Worm (Caenorhabditis elegans) whole organism, L3 larva: Measurements from ENCODE around the gene W06D11.3.

Experiments used
- aly-2 ChIP-seq: fragments of 150-350 bp; optimal IDR thresholded peaks from 2 replicates; lab custom pipeline; 2014; ENCODE audit warnings: missing biosample characterization, missing genetic modification characterization
- egl-5 ChIP-seq: fragments of 150-350 bp; optimal IDR thresholded peaks from 2 replicates; lab custom pipeline; 2017; ENCODE audit warnings: missing biosample characterization, missing genetic modification reagents, missing genetic modification characterization, inconsistent platforms
- fos-1 ChIP-seq: fragments of 150-350 bp; optimal IDR thresholded peaks from 2 replicates; lab custom pipeline; 2014; ENCODE audit warnings: missing biosample characterization, missing genetic modification characterization
- nhr-25 ChIP-seq: sonication (generic microtip); optimal IDR thresholded peaks from 2 replicates; lab custom pipeline; 2017; ENCODE audit warnings: missing biosample characterization, missing genetic modification characterization
- nhr-76 ChIP-seq: fragments of 150-350 bp; sonication (generic microtip); optimal IDR thresholded peaks from 5 replicates; lab custom pipeline; 2014; ENCODE audit warnings: missing biosample characterization, missing genetic modification characterization
- pqm-1 ChIP-seq: fragments of 150-350 bp; optimal IDR thresholded peaks from 2 replicates; lab custom pipeline; 2017; ENCODE audit warnings: missing biosample characterization, missing genetic modification characterization, inconsistent platforms
- skn-1 ChIP-seq: fragments of 150-350 bp; optimal IDR thresholded peaks from 2 replicates; lab custom pipeline; 2014; ENCODE audit warnings: missing biosample characterization, missing genetic modification characterization
- snpc-4 ChIP-seq: fragments of 150-350 bp; optimal IDR thresholded peaks from 2 replicates; lab custom pipeline; 2014; ENCODE audit warnings: missing biosample characterization, missing genetic modification characterization
- ztf-11 ChIP-seq: fragments of 150-350 bp; optimal IDR thresholded peaks from 2 replicates; lab custom pipeline; 2014; ENCODE audit warnings: missing biosample characterization, missing genetic modification characterization

DNA sequence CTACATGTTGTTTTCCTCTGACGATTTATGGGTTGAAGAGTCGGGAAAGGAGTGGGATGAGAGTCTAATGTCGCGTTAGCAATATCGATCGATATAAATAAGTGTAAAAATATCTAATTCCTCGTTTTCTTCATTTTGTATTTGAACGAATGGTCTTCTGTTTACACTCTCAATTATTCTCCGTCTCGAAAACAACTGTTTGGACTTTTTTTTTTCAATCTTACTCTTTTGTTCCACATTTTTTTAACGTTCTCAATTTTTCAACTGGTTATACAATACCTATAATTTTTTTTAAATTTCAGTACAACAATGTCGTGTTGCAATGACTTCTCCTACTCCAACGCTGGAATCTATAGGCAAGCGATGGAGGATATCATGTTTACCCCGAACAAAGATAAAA is 22.9 kb downstream of the W06D11.3 start, which contains the start of gene F17A2.13:
- TF ChIP-seq nhr-25 (tag; lab: Kevin White, UChicago) (no peak), skn-1 (no peak), pqm-1 (tag; lab: Kevin White, UChicago) (no peak), ztf-11 (tag; lab: Kevin White, UChicago) (no peak), fos-1 (tag; lab: Kevin White, UChicago) (no peak), aly-2 (tag; lab: Kevin White, UChicago) (no peak), nhr-76 (no peak), egl-5 (tag; lab: Kevin White, UChicago) (no peak), snpc-4 (tag; lab: Kevin White, UChicago) (no peak)
